Fruit fly (Drosophila melanogaster): ENCODE data around the gene CG15418.

Gene CG15418

DNA sequence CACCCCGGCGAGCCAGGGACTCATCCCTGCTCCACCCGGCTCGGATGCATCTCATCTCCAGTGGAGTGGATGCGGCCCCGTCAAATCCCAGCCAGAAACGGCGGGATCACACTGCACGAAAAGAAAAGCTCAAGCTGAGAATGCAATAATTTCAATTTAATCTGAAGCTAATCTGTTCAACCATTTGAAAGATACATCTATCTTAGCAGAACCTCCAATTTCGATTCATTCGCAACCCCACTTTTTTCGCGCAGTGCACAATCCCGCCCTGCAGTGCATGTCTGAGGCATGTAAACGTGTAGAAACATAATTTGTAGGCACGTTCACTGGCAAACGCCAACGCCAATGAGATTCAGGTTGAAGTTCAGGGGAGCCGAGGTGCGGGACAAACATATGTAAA lies 23.0 kb downstream of the CG15418 start:
- TF ChIP-seq EcR (GFP tag; optimal IDR thresholded peaks at IDR 0.05), result no peak
- TF ChIP-seq psq (optimal IDR thresholded peaks at IDR 0.05), result no peak
- TF ChIP-seq CG8478 (optimal IDR thresholded peaks at IDR 0.05), result no peak
- TF ChIP-seq Dll (optimal IDR thresholded peaks at IDR 0.05), result no peak
- TF ChIP-seq usp (GFP tag; optimal IDR thresholded peaks at IDR 0.05), result no peak
- TF ChIP-seq pan (optimal IDR thresholded peaks at IDR 0.05), result no peak

DNA sequence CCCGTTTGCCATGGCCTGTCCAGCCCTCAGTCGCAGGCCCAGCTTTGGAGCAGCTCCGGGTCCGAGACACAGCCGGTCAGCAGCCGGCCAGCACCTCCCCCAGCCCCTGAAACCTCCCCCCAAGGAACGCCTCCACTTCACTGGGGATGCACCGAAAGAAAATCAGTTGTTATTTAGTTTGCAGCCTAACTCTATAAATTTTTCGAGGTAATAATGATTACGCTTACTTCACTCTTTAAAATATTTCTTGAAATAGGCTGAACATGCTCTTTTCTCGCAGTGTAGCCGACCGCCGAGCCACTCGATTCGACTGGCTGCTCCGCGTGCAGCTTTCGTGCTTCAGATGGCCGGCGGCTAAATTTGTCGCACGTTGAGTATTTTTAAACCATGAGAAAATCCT lies 24.4 kb downstream of the CG15418 start:
- TF ChIP-seq Dll (optimal IDR thresholded peaks at IDR 0.05) (no peak), CG8478 (optimal IDR thresholded peaks at IDR 0.05) (no peak), pan (optimal IDR thresholded peaks at IDR 0.05) (no peak), psq (optimal IDR thresholded peaks at IDR 0.05) (no peak), EcR (GFP tag; optimal IDR thresholded peaks at IDR 0.05) (no peak), usp (GFP tag; optimal IDR thresholded peaks at IDR 0.05) (no peak)

DNA sequence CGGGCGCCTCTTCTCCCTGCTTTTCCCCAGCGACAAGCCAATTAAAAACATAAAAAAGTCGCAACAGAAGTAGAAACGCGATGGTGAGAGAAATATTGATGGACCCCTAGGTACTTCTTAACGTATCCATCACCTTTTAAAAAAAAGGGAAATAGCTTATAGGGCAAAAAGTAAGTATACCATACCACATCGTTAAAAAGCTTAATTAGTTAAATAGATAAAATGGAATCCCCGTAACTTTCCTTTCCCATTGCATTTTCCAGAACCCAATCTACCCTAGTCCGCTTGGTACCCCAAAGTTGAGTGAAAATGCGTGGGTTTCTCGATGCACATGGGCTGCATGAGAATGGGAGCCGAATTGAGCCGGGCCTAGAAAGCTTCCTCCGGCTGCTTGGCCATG lies 26.9 kb downstream of the CG15418 start:
- TF ChIP-seq CG8478 (optimal IDR thresholded peaks at IDR 0.05) (no peak), EcR (GFP tag; optimal IDR thresholded peaks at IDR 0.05) (no peak), pan (optimal IDR thresholded peaks at IDR 0.05) (no peak), psq (optimal IDR thresholded peaks at IDR 0.05) (no peak)

DNA sequence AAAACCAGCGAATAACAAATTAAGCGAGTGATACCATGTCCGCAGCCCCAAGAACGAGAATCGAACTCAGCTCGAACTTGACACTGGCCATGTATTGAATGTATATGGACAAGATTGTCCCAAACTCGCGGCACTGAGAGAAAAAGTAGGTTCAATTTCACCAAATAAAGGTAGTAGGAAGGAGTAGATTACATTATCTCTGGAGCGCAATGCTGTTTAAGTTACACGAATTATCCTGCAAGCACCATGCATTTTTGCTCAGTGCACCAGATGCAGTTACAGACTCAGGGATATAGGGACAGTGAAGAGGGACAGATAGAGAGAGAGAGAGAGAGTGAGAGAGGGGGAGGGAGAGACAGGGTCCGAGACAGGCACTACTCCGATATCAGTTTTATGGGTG lies 27.5 kb downstream of the CG15418 start:
- TF ChIP-seq EcR (GFP tag; optimal IDR thresholded peaks at IDR 0.05) (no peak), usp (GFP tag; optimal IDR thresholded peaks at IDR 0.05) (no peak), Dll (optimal IDR thresholded peaks at IDR 0.05) (no peak), pan (optimal IDR thresholded peaks at IDR 0.05) (no peak), CG8478 (optimal IDR thresholded peaks at IDR 0.05) (no peak), psq (optimal IDR thresholded peaks at IDR 0.05) (no peak)

DNA sequence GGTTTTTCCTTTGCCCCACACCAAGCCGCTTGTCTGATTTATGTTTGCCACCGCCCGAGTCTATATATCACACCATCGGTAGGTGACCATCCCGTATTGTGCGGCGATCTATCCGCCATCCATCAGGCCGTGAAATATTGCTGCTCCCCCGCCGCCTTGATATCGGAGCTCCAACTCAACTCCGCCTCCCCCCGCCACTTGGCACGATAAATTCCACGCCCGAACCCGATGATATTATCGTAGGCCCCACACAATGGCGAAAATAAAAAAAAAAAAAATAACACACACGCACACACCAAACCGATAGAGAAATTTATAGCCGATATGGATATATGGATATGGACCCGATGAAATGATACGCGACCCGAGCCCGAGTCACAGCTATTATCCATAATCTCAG lies 30.7 kb downstream of the CG15418 start:
- TF ChIP-seq usp (GFP tag; optimal IDR thresholded peaks at IDR 0.05) (no peak), Dll (optimal IDR thresholded peaks at IDR 0.05) (no peak), pan (optimal IDR thresholded peaks at IDR 0.05) (no peak), EcR (GFP tag; optimal IDR thresholded peaks at IDR 0.05) (no peak), CG8478 (optimal IDR thresholded peaks at IDR 0.05) (no peak), psq (optimal IDR thresholded peaks at IDR 0.05) (no peak)

DNA sequence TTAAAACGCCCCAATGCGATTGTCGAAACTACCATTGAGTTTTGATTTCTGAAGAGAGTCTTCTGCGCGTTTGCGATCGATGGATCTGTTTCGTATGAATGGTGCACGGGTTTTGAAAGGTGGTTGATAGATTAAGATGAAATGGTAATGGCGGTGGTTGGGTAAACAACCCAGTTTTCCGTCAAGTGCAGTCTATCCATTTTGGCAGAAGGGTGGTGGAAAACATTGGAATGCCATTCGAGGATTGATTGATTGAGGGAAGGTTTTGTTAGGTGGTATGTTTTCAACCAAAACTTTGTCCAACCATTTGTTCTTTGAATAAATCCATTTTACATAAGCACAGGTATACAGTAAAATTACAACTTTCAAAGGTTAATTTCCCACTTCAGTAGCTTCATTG lies 32.7 kb downstream of the CG15418 start:
- no peak for TF ChIP-seq EcR (GFP tag; optimal IDR thresholded peaks at IDR 0.05)
- TF ChIP-seq CG8478 (optimal IDR thresholded peaks at IDR 0.05), result no peak
- TF ChIP-seq pan (optimal IDR thresholded peaks at IDR 0.05), result no peak
- TF ChIP-seq Dll (optimal IDR thresholded peaks at IDR 0.05), result no peak
- TF ChIP-seq psq (optimal IDR thresholded peaks at IDR 0.05), result no peak
- no peak for TF ChIP-seq usp (GFP tag; optimal IDR thresholded peaks at IDR 0.05)

DNA sequence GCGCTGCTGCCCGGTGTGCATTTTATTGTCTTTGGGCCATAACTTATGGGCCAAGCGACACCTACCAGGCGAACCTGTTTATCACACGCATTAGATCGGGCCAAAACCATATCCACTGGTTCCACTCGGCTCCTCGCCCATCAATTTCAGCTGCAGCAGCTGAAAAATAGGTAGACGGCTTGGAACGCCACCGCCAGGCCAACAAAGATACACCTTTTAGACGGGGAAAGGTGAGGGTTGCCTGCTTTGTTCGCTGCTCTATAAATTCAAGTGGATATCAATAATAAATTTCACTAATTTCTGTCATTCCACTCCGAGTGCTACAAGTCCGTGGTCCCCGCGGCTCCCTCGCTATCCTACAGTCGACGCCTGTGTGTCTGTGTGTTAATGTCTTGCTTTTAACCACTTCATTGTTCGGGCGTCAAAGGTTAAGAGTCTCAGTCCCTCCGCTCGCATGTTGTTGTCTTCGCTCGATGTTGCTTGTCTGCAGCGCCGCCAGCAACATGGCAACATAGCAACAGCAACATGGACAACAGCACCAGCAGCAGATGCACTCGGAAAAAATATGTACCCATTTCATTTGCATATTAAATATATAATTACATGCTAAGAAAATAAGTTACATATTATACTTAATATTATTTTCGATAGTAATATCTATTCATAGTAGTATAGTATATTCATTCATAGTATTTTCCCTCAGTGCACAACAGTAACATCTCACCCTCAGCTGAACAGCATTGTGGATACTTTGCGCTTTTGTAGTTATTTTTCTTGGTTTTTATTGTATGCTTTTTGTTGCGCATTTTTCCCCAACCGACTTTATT lies 33.4 kb downstream of the CG15418 start:
- TF ChIP-seq CG8478 (optimal IDR thresholded peaks at IDR 0.05) (no peak), Dll (optimal IDR thresholded peaks at IDR 0.05) (no peak), psq (optimal IDR thresholded peaks at IDR 0.05) (no peak), pan (optimal IDR thresholded peaks at IDR 0.05) (no peak), EcR (GFP tag; optimal IDR thresholded peaks at IDR 0.05) (no peak), usp (GFP tag; optimal IDR thresholded peaks at IDR 0.05) (no peak)

DNA sequence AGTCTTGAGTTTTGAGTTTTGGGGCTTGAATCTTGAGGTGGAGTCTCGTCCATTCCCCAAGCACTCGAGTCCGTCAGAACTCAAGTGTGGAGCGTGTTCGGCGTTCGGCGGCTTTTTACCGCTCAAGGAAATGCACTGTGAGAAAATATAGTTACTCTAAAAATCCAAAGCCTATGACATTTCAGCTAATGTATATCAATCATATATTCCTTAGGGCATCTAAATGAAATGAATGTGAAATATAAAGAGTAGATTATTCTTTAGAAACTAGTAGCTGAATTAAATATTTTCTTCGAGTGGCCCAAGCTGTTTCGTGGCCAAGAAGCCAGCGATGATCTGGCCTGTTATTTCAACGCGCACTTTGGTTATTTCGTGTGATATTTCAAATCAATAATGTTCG lies 34.2 kb downstream of the CG15418 start:
- no peak for TF ChIP-seq EcR (GFP tag; optimal IDR thresholded peaks at IDR 0.05)
- no peak for TF ChIP-seq pan (optimal IDR thresholded peaks at IDR 0.05)
- no peak for TF ChIP-seq CG8478 (optimal IDR thresholded peaks at IDR 0.05)
- no peak for TF ChIP-seq usp (GFP tag; optimal IDR thresholded peaks at IDR 0.05)
- TF ChIP-seq psq (optimal IDR thresholded peaks at IDR 0.05), result no peak
- no peak for TF ChIP-seq Dll (optimal IDR thresholded peaks at IDR 0.05)

DNA sequence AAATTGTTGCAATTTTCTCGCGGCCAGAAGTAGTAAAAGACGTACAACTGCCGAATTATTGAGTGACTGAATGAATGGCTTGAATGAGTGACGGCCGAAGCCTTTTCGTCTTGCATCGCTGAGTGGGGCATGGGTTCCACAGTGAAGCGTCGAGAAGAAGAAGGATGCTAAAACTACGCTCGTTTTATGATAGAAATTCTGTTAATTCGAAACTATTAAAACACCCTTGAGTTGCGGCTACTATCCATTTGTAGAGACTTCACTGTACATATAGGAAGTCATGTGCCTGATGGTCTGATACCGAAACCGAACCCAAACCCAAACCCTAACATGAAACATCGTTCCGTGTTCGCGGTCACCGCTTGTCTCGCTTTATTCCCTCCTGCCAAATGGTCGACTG lies 36.2 kb downstream of the CG15418 start:
- TF ChIP-seq psq (optimal IDR thresholded peaks at IDR 0.05), result no peak

DNA sequence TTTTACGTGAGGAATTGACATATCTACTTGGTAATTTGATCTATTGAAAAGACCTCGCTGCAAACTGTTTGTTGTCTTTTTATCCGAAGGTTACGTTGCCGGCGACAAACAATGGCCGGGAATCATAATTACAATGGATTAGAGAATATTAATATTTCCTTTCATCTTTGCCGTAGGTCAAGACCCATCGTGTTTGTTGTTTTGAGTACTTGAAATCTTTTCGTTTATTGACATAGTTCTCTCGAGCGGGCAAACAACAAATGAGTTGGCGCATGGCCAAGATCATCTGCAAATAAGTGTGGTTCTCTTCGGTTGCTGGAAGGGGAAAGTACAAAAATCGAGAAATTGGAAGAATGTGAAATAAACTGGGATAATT lies 37.2 kb downstream of the CG15418 start:
- TF ChIP-seq EcR (GFP tag; optimal IDR thresholded peaks at IDR 0.05), result no peak
- no peak for TF ChIP-seq pan (optimal IDR thresholded peaks at IDR 0.05)
- TF ChIP-seq usp (GFP tag; optimal IDR thresholded peaks at IDR 0.05), result no peak
- TF ChIP-seq CG8478 (optimal IDR thresholded peaks at IDR 0.05), result no peak
- TF ChIP-seq Dll (optimal IDR thresholded peaks at IDR 0.05), result no peak
- no peak for TF ChIP-seq psq (optimal IDR thresholded peaks at IDR 0.05)

DNA sequence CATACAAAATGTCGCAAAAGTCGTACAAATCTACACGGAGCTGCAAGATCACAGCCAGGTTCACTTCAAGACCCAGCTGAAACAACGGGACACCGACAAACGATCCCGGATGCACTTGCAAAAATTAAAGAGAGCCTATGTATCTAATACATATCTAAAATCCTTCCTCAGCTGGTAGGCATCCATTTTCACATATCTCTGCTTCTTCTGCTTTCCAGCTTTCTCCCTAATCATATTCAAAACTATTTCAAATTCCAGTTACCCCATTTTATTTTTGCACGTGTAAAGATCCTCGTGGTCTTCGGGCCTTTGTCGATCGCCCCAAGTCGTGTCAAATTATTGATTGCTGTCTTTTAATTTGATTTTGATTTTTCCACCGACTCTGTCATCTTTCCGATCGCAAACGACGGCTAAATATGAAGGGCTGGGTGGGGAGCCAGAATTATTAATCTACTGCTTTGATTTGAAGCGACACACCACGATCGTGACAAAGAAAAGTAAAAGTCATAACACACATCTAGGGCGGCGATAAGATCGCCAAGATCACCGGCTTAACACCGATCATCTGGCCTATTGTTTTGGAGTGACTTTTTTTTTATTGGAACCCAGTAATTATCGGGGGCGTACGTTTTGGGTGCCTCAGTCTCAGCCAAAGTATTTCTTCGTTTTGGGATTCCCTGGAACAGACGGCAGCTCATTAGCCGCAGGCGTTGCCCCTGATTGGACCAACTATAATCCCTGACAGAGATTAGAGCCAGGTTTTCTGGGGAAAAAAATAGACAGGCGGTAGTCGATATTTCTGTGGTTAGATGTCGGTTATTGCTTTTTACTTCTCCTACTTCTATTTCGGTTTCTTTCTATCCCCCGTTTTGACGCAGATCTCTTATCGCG lies 37.9 kb downstream of the CG15418 start:
- TF ChIP-seq pan (optimal IDR thresholded peaks at IDR 0.05) (no peak), Dll (optimal IDR thresholded peaks at IDR 0.05) (no peak), CG8478 (optimal IDR thresholded peaks at IDR 0.05) (no peak), usp (GFP tag; optimal IDR thresholded peaks at IDR 0.05) (no peak), psq (optimal IDR thresholded peaks at IDR 0.05) (no peak), EcR (GFP tag; optimal IDR thresholded peaks at IDR 0.05) (no peak)

DNA sequence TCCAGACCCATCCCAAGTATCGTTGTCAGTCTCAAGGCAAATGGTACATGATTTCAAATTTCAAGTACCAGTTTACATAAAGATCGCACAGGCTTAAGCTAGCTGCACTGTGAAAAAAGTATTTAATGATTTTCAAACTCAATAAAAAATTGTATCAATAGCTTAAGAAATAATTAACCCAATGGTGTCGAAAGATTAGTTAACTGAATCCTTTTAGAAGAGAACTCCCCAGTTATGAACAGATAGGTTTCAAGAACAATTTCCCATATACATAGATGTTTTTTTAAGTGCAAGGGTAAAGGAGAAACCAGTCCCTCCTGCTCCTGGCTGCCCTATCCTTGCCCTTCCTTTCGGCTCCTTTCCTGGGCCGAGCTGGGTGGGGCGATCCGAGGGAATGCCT lies 38.8 kb downstream of the CG15418 start:
- TF ChIP-seq pan (optimal IDR thresholded peaks at IDR 0.05) (no peak), Dll (optimal IDR thresholded peaks at IDR 0.05) (no peak), psq (optimal IDR thresholded peaks at IDR 0.05) (no peak), usp (GFP tag; optimal IDR thresholded peaks at IDR 0.05) (no peak), CG8478 (optimal IDR thresholded peaks at IDR 0.05) (no peak)
